Fruit fly (Drosophila melanogaster): Measurements from ENCODE around the gene CG14304.

DNA sequence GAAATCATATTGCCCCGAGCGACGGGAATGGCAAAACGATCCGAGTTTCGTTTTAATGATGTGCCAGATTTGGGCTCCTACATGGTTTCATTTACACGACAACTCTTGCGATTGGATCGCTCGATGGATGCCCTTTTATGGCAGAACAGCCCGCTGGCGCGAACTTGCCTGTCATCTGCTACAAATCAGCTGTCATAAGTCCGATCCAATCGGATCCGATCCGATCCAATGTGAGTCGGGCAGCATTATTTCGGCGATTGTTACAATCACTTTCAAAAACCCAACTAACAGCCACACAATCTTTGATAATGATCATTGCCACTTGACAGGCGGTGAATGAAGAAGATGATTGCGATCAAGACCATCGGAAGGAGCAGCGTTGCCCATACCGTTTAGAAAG is 22.5 kb upstream of the CG14304 start:
- TF ChIP-seq CG8478 (optimal IDR thresholded peaks at IDR 0.05) (no peak), psq (optimal IDR thresholded peaks at IDR 0.05) (no peak), pan (optimal IDR thresholded peaks at IDR 0.05) (no peak), Dll (optimal IDR thresholded peaks at IDR 0.05) (no peak)
